Fruit fly (Drosophila melanogaster): ENCODE results near the gene CG13667.

DNA sequence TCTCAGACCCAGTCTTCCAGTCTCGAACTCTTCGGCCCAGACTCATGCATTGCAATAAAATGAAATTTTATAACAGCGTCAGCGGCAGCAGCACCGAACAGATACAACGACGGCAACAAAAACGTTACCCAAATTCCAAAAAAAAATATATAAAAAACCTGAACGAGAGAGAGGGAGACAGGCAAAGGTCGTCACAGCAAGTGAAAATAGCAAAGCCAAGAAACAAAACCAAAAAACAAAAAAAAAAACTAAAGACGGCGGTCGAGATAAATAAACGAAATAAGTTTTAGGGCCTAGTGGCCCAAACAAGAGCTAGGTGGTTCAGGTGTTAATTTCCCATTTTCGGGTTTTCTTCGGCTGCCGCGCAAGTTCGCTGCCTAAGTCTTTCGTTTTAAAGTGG lies 31.1 kb upstream of the CG13667 start:
- no peak for TF ChIP-seq tj (GFP tag; optimal IDR thresholded peaks at IDR 0.05)
- no peak for TF ChIP-seq Mnt (GFP tag; optimal IDR thresholded peaks at IDR 0.05)
- TF ChIP-seq CG7101 (tag; optimal IDR thresholded peaks at IDR 0.05) = no peak
- TF ChIP-seq kay (GFP tag; ENCODE audit: borderline replicate concordance) = no peak
- TF ChIP-seq cic (GFP tag; optimal IDR thresholded peaks at IDR 0.05) = no peak
- TF ChIP-seq bab1 (GFP tag; optimal IDR thresholded peaks at IDR 0.05) = no peak
- no peak for TF ChIP-seq CG12768 (GFP tag; optimal IDR thresholded peaks at IDR 0.05)

All from whole organism, adult.